Worm (Caenorhabditis elegans): ENCODE measurements around the gene skr-8.

skr-8 gene

DNA sequence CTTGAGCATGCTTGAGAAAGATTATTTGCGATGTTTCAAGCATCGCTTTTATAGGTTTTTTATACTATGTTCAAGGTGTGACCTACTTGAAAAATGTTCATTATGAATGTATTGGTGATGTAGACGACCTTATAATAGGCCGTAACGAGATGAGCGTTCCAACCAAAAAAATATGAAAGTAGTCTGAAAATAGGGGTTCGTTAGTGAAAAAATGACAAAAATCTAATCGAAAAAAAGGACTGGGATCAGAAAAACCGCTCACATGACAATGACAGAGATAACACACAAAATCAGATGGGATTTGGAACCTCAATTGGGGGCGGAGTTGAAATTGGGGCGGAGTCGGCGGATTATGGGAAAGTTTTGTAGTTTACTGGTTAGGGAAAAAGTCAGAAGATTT, 14.8 kb downstream of the skr-8 start, which contains the start of gene Y116A8C.40:
Y116A8C.40 (minus strand) TSS at position 101 of the 400 bp plus-strand sequence.
- TF ChIP-seq ceh-16 (tag; optimal IDR thresholded peaks at IDR 0.05) (no peak), sma-3 (GFP tag; optimal IDR thresholded peaks at IDR 0.05) (no peak), sem-4 (tag; optimal IDR thresholded peaks at IDR 0.05) (no peak), sma-9 (GFP tag; optimal IDR thresholded peaks at IDR 0.05) (no peak), sma-9 (tag; optimal IDR thresholded peaks at IDR 0.05) (no peak), Y55F3AM.14 (GFP tag; optimal IDR thresholded peaks at IDR 0.05) (no peak), fos-1 (tag; optimal IDR thresholded peaks at IDR 0.05) (no peak), elt-3 (tag; optimal IDR thresholded peaks at IDR 0.05) (no peak), mdl-1 (tag; optimal IDR thresholded peaks at IDR 0.05) (no peak), zag-1 (tag; optimal IDR thresholded peaks at IDR 0.05) (no peak), snpc-4 (tag; optimal IDR thresholded peaks at IDR 0.05) (no peak), ztf-11 (tag; optimal IDR thresholded peaks at IDR 0.05) (no peak), nhr-11 (tag; optimal IDR thresholded peaks at IDR 0.05) (no peak), nhr-77 (tag; optimal IDR thresholded peaks at IDR 0.05) (no peak), ceh-82 (tag; optimal IDR thresholded peaks at IDR 0.05) (no peak), nhr-23 (tag; optimal IDR thresholded peaks at IDR 0.05) (no peak), dmd-4 (tag; optimal IDR thresholded peaks at IDR 0.05) (no peak), lin-11 (tag; optimal IDR thresholded peaks at IDR 0.05) (no peak), unc-39 (tag; optimal IDR thresholded peaks at IDR 0.05) (no peak)

DNA sequence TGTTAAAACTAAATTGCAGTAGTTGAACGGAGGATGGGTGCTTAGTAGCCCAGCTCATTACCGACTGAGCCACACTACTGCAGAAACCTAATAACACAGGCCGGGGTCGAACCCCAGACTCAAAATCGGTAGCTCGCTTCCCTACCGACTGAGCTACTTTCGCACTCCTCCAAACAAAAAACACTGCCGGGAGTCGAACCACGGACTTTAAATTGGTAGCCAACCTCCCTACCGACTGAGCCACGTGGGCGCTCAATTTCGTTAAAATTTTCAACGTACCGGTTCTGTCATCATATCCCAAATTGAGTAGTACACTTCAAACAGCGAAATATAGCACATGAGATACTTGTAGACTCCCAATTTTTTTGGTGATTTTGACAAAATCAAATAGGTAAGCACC, 15.2 kb downstream of the skr-8 start:
- TF ChIP-seq nhr-23 (tag; optimal IDR thresholded peaks at IDR 0.05), result no peak
- TF ChIP-seq alr-1 (tag; optimal IDR thresholded peaks at IDR 0.05), result no peak
- TF ChIP-seq unc-62 (GFP tag; optimal IDR thresholded peaks at IDR 0.05), result no peak
- TF ChIP-seq aly-2 (tag; optimal IDR thresholded peaks at IDR 0.05), result no peak
- no peak for TF ChIP-seq elt-3 (tag; optimal IDR thresholded peaks at IDR 0.05)
- no peak for TF ChIP-seq ztf-4 (tag; optimal IDR thresholded peaks at IDR 0.05)
- no peak for TF ChIP-seq lsy-2 (tag; optimal IDR thresholded peaks at IDR 0.05)
- TF ChIP-seq ztf-1 (GFP tag; conservative IDR thresholded peaks at IDR 0.05), result no peak
- TF ChIP-seq F13H6.1 (tag; optimal IDR thresholded peaks at IDR 0.05), result no peak
- no peak for TF ChIP-seq nhr-10 (tag; optimal IDR thresholded peaks at IDR 0.05)
- TF ChIP-seq ama-1 (optimal IDR thresholded peaks at IDR 0.05), result no peak
- no peak for TF ChIP-seq sma-9 (GFP tag; optimal IDR thresholded peaks at IDR 0.05)
- TF ChIP-seq sma-9 (tag; optimal IDR thresholded peaks at IDR 0.05), result no peak
- TF ChIP-seq Y55F3AM.14 (GFP tag; optimal IDR thresholded peaks at IDR 0.05), result no peak
- TF ChIP-seq nhr-6 (tag; optimal IDR thresholded peaks at IDR 0.05), result no peak
- TF ChIP-seq lin-13 (GFP tag; optimal IDR thresholded peaks at IDR 0.05), result no peak
- no peak for TF ChIP-seq nhr-77 (tag; optimal IDR thresholded peaks at IDR 0.05)
- no peak for TF ChIP-seq nhr-25 (tag; optimal IDR thresholded peaks at IDR 0.05)
- TF ChIP-seq nhr-12 (tag; optimal IDR thresholded peaks at IDR 0.05), result no peak

DNA sequence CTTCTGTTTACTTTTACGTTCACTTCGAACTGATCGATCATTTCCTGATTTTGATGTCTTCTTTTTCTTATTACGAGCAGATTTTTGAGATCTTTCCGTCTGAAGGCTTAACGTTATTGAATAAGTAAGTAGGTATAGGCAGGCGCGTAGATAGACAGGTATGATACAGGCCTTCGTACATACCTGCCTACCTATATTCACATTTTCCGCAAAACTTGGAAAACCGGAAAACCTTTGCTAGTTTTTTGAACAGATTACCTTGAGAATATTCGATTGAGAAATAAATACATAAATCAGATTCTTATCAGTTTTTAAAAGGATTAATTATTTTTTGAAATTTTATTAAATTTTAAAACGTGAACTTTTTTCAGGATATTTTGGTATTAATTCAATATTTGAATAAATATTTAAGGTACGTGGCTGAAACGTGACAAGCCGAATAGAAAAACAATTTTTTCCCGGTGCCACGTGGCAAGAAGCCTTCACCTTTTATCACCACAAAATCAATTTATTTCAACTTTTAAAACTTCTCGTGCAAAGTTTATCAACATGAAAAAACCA, 34.5 kb downstream of the skr-8 start, which contains the start of the genes Y116A8C.37 and Y116A8C.38:
Y116A8C.37 (minus strand) TSS at position 101 of the 561 bp plus-strand sequence.
Y116A8C.38 (plus strand) TSS at position 511 of the 561 bp plus-strand sequence.
- TF ChIP-seq mdl-1 (tag; optimal IDR thresholded peaks at IDR 0.05) (no peak), nhr-237 (tag; optimal IDR thresholded peaks at IDR 0.05) (no peak), nhr-11 (tag; optimal IDR thresholded peaks at IDR 0.05) (no peak), fos-1 (tag; optimal IDR thresholded peaks at IDR 0.05) (no peak), snpc-4 (tag; optimal IDR thresholded peaks at IDR 0.05) (no peak), nhr-129 (tag; optimal IDR thresholded peaks at IDR 0.05) (no peak), mbf-1 (tag; optimal IDR thresholded peaks at IDR 0.05) (no peak), F13H6.1 (tag; optimal IDR thresholded peaks at IDR 0.05) (no peak)

DNA sequence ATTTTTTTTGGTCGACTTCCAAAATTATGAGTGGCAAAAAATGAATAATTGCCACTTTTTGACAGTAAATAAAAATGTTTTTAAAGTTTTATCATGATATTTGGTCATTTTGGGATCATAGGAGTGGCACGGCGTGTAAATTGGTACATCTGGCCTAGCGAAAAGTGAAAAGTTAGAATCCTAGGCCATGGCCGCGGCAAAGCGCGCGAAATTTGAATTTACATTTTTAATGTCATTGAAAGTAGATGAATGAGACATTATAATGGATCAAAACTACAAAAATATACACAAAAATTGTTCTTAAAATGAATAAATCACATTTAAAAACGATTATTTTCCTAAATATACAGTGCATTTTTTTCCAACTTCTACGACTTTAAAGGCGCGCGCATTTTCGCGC, 39.1 kb downstream of the skr-8 start:
- TF ChIP-seq elt-3 (tag; optimal IDR thresholded peaks at IDR 0.05), result no peak
- no peak for TF ChIP-seq nhr-12 (tag; optimal IDR thresholded peaks at IDR 0.05)
- no peak for TF ChIP-seq lsy-2 (tag; optimal IDR thresholded peaks at IDR 0.05)
- no peak for TF ChIP-seq ztf-11 (tag; optimal IDR thresholded peaks at IDR 0.05)
- TF ChIP-seq nhr-10 (tag; optimal IDR thresholded peaks at IDR 0.05), result no peak
- no peak for TF ChIP-seq ztf-1 (GFP tag; conservative IDR thresholded peaks at IDR 0.05)
- TF ChIP-seq mbf-1 (tag; optimal IDR thresholded peaks at IDR 0.05), result no peak
- TF ChIP-seq blmp-1 (tag; optimal IDR thresholded peaks at IDR 0.05; ENCODE audit: insufficient read depth), result no peak
- TF ChIP-seq skn-1 (tag; optimal IDR thresholded peaks at IDR 0.05), result no peak
- TF ChIP-seq nhr-25 (tag; optimal IDR thresholded peaks at IDR 0.05), result no peak
- TF ChIP-seq nhr-6 (tag; optimal IDR thresholded peaks at IDR 0.05), result no peak
- no peak for TF ChIP-seq crh-2 (tag; optimal IDR thresholded peaks at IDR 0.05)
- TF ChIP-seq sma-3 (GFP tag; optimal IDR thresholded peaks at IDR 0.05), result no peak
- no peak for TF ChIP-seq sma-9 (GFP tag; optimal IDR thresholded peaks at IDR 0.05)
- TF ChIP-seq sma-9 (tag; optimal IDR thresholded peaks at IDR 0.05), result no peak
- TF ChIP-seq ama-1 (optimal IDR thresholded peaks at IDR 0.05), result no peak
- no peak for TF ChIP-seq lin-13 (GFP tag; optimal IDR thresholded peaks at IDR 0.05)
- no peak for TF ChIP-seq alr-1 (tag; optimal IDR thresholded peaks at IDR 0.05)

Measured in whole organism, L2 larva.